Worm (Caenorhabditis elegans): ENCODE results near the gene vit-2.
A peak's percentile ranks its signal among the peaks of the same experiment; 100 is the strongest.

The vit-2 gene

DNA sequence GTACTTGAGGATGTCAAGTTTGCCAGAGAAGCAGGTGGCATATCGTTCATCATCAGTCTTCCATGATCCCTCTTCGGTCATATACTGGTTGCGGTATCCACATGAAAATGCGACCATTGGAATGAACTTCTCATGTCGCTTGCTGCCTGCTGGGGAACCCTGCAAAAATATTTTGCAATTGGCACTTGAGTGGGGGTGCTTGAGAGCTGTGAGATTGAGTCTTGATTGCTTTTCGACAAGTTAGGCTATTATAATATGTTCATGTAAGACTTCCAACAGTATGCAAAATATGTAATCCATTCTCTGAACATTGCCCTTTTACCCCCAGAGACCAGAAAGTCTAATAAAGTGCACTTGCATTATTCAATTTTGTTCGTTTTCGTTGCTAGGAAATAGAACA, 15.3 kb downstream of the vit-2 start:
- TF ChIP-seq dao-5 (tag; optimal IDR thresholded peaks at IDR 0.05): no peak
- TF ChIP-seq him-1 (tag; optimal IDR thresholded peaks at IDR 0.05): no peak
- TF ChIP-seq W03F9.2 (tag; optimal IDR thresholded peaks at IDR 0.05): no peak

DNA sequence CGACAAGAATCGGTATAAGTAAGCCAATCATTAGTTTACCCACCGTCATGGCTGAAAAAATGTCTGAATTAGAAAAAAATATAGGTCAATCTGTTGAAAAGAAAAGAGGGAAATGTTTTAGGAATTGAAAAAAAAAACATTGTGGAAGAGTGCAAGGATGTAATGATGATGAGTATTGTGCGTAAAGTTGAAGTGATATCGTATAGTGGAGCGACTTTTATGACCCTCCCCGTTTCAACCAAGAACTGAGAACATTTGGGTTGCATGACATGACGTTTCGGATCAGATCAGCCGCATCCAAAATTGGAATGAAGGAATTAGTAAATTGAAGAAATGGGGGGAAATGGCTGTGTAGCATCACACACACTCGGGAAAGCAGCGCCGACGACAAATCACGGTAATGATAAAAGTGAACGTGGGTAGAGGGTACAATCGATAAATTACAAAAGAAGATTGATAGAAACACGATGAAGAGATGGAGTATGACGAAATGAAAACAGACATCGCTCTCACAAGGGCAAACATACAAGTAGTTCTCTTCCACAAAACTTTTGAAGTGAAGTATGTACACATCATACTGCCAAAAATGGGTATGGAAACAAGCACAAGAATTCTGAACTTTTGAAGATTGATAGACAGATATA, 16.1 kb downstream of the vit-2 start, which contains the start of gene apl-1:
TSS of gene apl-1 (minus strand) at position 51 of the 644 bp plus-strand sequence.
- TF ChIP-seq dao-5 (tag; optimal IDR thresholded peaks at IDR 0.05) (no peak), him-1 (tag; optimal IDR thresholded peaks at IDR 0.05) (no peak), W03F9.2 (tag; optimal IDR thresholded peaks at IDR 0.05) (no peak)

DNA sequence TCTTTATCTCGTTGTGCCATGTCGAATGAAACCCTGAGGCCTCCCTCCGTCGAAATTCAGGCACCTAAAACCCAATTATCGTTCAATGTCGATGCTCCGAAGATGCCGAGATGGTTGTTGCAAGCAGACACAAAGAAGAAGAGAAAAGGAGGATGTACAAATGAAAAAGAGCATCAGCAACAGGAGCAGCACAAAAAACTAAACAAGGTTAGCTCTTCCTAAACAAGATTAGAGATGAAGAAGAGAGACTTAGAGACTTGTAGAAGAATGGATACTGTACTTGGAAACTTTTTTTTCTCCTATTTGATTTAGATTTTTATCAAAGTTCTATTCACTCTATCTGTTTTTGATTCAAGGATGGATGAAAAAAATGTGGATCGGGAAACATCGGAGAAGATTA, 16.7 kb downstream of the vit-2 start:
- TF ChIP-seq W03F9.2 (tag; optimal IDR thresholded peaks at IDR 0.05): no peak
- TF ChIP-seq dao-5 (tag; optimal IDR thresholded peaks at IDR 0.05): no peak
- no peak for TF ChIP-seq him-1 (tag; optimal IDR thresholded peaks at IDR 0.05)

DNA sequence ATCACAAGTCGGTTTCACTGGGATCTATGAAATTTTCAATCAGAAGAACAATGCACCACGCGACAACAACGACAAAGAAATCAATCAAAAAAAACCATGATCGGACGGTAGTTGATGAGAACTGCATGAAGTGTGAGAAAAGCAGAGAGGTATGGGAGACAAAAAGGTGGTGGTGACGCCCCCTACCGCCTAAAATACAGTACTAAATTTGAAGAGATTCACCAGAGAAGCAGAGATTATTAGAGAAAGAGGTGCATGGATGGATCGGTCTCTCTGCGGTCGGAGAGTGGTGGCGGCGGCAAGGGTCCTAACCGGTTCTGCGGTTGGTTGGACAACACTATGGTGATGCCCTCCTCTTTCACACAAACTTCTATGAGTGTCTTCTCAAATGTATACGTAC, 18.4 kb downstream of the vit-2 start:
- TF ChIP-seq him-1 (tag; optimal IDR thresholded peaks at IDR 0.05): no peak

DNA sequence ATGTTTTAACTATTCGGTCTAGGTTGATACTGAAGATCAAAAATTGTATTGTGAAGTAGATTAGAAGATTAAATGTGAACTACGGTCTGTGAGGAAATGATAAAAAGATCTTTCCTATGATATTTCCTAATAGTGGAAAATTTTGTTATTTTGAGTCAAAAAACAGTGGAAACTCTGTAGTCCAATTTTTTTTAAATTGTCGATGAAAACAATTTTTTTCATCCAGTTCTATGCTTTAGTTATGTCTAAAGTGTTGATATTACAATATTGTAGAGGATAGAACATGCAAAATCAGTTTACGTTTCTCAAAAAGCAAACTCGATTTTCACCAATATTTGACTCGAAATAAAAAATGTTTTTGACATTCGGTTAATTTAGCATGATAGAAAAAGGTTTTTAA, 18.8 kb downstream of the vit-2 start:
- no peak for TF ChIP-seq W03F9.2 (tag; optimal IDR thresholded peaks at IDR 0.05)
- TF ChIP-seq him-1 (tag; optimal IDR thresholded peaks at IDR 0.05): no peak
- TF ChIP-seq dao-5 (tag; optimal IDR thresholded peaks at IDR 0.05): no peak

DNA sequence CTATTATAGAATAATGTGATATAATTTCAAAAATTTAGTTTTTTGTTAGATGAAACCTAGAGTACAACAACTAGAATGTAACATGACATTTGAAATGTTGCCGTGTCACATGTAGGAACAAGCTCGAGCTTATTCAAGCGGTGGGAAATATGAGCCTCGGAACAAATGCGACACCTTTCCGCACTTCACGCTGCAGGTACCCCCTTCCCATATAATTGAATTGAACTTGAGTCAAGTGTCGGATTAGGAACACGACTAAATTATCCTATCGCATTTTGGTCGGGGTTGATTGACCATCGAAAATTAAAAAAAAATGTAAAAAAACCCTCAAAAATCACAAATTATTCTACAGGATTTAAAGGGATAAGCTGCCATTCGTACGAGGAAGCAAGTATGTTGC, 19.4 kb downstream of the vit-2 start:
- no peak for TF ChIP-seq him-1 (tag; optimal IDR thresholded peaks at IDR 0.05)
- no peak for TF ChIP-seq dao-5 (tag; optimal IDR thresholded peaks at IDR 0.05)
- no peak for TF ChIP-seq W03F9.2 (tag; optimal IDR thresholded peaks at IDR 0.05)

DNA sequence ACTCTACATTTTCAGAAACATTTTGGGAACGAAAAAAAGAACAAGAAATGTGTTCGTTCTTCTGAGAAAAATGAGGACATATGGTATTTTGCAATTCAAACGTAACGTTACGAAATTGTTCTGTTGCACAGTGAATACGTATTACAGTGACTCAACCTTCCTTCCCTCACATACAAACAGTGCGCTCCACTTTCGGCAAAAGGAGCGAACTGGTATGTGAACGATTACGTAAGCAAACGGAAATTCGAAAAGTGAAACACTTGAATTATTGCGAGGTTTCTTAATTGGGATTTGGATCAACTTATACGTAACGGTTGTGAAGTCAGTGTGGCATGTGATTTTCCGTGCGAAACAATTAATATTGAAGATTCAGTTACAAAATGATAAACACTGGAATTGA, 20.0 kb downstream of the vit-2 start:
- no peak for TF ChIP-seq him-1 (tag; optimal IDR thresholded peaks at IDR 0.05)
- TF ChIP-seq W03F9.2 (tag; optimal IDR thresholded peaks at IDR 0.05): no peak
- TF ChIP-seq dao-5 (tag; optimal IDR thresholded peaks at IDR 0.05): no peak

DNA sequence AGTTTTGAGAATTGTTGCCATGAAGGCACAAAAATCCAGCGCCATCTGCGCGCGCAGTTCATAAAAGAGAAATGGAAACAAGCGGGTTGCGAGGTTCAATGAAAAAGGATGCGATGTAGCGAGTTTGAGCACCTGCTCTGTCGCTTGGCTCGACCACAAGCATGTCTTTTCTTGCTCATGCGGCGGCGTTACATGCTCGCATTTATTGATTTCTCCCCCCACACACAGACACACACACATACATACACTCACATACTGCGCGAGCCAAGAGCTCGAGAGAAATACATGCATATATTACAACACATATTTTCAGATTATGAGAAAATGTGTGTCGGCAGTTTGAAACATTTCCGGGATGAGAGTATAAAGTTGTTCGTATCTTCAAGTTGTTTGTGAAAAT, 20.9 kb downstream of the vit-2 start:
- TF ChIP-seq him-1 (tag; optimal IDR thresholded peaks at IDR 0.05) (peak; percentile 8), dao-5 (tag; optimal IDR thresholded peaks at IDR 0.05) (no peak), W03F9.2 (tag; optimal IDR thresholded peaks at IDR 0.05) (no peak)

DNA sequence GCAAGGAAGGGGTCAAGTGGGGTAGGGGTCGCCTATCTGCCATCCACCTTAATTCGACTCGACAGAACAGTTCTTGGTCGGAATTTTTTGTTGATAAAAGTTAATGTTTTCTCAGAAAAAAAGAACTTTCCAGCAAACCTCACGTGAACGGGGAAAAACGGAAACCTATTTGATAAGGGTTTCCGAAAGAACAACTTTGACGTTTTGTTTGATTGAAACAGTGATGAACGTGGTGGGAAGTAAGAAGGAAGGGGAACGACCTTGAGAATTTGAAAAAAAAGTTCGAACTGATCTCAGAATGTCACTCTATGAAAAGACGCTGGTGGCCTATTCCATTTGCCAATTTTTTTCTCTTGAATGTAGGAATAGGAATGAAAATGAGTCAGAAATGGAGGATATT, 21.5 kb downstream of the vit-2 start:
- no peak for TF ChIP-seq W03F9.2 (tag; optimal IDR thresholded peaks at IDR 0.05)
- no peak for TF ChIP-seq dao-5 (tag; optimal IDR thresholded peaks at IDR 0.05)
- no peak for TF ChIP-seq him-1 (tag; optimal IDR thresholded peaks at IDR 0.05)

DNA sequence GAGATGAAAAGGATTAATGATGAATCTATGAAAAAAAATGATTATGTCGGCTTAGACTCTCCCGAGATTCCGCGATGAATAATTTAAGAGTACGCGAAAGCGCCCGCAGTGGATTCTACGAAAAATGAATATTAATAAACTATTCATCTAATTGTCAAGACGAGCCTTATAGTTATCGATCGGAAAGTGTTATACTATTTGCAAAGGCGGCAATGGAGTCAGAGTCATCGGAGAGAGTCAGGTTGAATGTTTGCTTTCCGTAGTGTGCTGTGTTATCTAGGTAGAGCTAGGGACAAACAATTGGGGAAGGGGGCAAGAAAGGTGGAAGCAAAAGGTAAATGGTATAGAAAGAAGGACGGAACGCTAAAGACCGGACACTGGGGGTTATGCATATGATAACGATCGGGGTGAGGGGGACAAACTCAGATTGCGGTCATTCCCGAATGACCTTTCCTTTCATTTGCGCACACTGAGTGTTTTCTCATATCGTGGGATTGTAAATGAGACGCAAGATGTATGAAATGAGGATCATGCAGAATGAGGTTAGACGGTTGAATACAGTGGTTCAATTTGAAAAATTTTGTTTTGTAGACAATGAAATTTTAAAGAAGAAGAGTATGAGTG, 22.1 kb downstream of the vit-2 start:
- TF ChIP-seq W03F9.2 (tag; optimal IDR thresholded peaks at IDR 0.05): no peak
- no peak for TF ChIP-seq dao-5 (tag; optimal IDR thresholded peaks at IDR 0.05)
- TF ChIP-seq him-1 (tag; optimal IDR thresholded peaks at IDR 0.05): no peak

DNA sequence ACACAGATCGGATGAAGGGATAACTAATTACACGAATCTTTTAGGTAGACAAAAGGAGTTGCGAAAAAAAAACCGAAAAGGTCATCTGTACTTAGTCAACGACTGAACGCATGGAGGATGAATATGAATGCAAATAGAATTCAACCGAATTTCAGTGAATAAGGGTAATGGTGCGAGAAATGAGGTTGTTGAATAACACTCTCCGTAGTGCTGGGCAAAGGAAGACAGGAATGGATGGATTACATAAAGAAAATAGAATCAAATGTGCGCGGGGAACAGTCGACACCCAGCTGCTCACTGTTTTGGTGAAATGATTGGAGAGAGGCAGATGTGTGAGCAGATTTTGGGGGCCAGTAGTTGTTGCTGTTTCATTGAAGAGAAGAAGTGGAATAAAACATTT, 23.4 kb downstream of the vit-2 start:
- TF ChIP-seq W03F9.2 (tag; optimal IDR thresholded peaks at IDR 0.05) (no peak), him-1 (tag; optimal IDR thresholded peaks at IDR 0.05) (no peak), dao-5 (tag; optimal IDR thresholded peaks at IDR 0.05) (no peak)

DNA sequence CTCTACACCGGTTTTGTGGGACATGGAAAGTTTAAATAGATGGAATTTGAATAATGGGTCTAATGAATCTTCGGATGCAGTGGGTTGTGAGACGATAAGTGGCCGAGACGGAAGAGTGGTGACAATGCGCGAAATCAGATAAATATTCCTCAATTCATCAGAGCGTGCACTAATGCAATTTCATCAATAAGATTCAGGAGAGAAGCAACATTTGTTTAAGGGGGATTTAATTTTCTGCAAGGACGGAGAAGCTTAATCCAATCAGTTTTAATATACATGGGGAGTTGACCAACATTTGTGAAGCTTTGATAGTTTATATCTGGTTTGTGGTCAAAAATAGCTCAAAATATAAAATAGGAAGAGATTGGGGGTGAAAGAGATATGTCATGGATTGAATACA, 28.6 kb downstream of the vit-2 start:
- TF ChIP-seq him-1 (tag; optimal IDR thresholded peaks at IDR 0.05) (no peak), dao-5 (tag; optimal IDR thresholded peaks at IDR 0.05) (no peak), W03F9.2 (tag; optimal IDR thresholded peaks at IDR 0.05) (no peak)

DNA sequence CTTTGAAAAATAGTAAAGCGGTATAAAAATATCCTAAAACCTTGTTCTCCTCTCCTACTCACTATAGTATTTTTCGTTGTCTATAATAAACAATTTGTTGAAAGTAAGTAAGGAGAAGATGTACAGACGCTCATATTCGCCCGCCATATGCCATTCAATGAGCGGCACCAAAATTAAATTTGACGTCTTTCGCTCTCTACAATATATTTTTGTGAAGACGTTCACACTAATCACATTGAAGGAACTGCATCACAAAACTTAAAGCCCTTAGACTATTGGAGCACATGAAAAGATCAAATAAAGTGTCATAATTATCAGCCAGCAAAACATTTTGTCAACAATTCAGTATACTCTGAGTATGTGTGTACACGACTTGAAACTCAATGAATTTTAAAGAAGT, 30.9 kb downstream of the vit-2 start:
- TF ChIP-seq W03F9.2 (tag; optimal IDR thresholded peaks at IDR 0.05) (no peak), him-1 (tag; optimal IDR thresholded peaks at IDR 0.05) (no peak), dao-5 (tag; optimal IDR thresholded peaks at IDR 0.05) (no peak)

DNA sequence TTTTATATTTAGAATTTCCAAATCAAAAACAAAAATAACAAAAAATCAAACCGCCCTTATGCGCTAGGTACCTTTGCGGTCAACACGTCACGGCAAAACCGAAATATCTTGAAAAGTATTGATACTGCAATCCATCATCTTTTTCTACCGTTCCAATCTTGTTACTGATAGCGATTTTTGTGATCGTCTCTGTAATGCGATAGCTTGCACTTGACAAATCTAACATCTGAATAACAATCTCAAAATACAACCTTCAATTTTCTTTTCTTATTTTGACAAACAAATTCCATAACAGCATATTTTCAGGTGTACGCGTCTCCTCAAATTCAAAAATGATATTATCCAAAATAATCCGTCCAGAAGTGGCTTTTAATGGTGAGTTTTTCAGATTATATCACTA, 33.1 kb downstream of the vit-2 start, which contains the start of gene tbc-7:
TSS of gene tbc-7 (plus strand) at position 301 of the 400 bp plus-strand sequence.
- no peak for TF ChIP-seq dao-5 (tag; optimal IDR thresholded peaks at IDR 0.05)
- no peak for TF ChIP-seq him-1 (tag; optimal IDR thresholded peaks at IDR 0.05)
- TF ChIP-seq W03F9.2 (tag; optimal IDR thresholded peaks at IDR 0.05): no peak

DNA sequence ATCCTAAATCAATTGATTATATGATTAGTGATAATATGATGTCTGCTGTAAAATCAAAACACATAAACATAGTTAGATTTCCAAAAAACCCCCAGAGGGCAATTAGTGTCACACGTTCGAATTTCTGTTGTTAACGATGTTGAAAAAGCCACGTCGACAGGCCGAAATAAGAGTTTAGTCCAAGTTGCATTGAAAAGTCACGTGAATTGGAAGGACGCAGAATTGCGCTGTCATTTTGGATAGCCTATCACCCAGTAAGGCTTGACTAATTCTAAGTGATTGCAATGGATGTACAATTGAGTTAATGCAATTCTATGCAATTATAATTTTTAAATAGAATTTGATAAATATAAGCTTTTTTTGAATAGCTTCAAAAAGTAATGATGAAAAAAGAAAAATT, 34.7 kb downstream of the vit-2 start:
- TF ChIP-seq him-1 (tag; optimal IDR thresholded peaks at IDR 0.05): no peak
- no peak for TF ChIP-seq W03F9.2 (tag; optimal IDR thresholded peaks at IDR 0.05)
